Worm (Caenorhabditis elegans) whole organism, L4/young adult: ENCODE measurements around the gene dgn-1.

Experiments
- W03F9.2 ChIP-seq: fragments of 150-350 bp; optimal IDR thresholded peaks from 2 replicates; lab custom pipeline; 2014; ENCODE audit warnings: missing biosample characterization, missing genetic modification characterization
- him-1 ChIP-seq: sonication (generic microtip); optimal IDR thresholded peaks from 2 replicates; lab custom pipeline; 2016; ENCODE audit warnings: missing genotype, missing genetic modification reagents, missing genetic modification characterization, missing compliant biosample characterization

DNA sequence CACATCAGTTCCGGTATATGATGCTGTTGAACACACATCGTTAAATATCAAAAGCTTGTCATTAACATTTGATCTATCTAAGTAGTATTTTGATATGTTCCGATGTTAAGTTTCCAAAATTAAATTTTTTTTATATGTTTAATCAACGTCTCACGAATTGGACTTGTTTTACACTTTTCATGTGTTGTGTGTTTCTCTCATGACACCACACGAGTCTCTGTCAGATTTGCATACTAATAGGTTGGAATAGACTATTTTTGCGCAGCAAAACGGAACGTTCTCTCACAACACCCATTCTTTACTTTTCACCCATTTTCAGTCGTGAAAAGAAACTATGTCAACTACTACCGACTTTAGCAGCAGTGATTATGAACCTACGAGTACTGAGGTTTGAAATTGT lies 41.8 kb upstream of the dgn-1 start, which contains the start of gene K09C8.8:
- no peak for TF ChIP-seq him-1 (tag; lab: Kevin White, UChicago)
- no peak for TF ChIP-seq W03F9.2 (tag; lab: Kevin White, UChicago)
